Worm (Caenorhabditis elegans): ENCODE results near the gene dct-18.

DNA sequence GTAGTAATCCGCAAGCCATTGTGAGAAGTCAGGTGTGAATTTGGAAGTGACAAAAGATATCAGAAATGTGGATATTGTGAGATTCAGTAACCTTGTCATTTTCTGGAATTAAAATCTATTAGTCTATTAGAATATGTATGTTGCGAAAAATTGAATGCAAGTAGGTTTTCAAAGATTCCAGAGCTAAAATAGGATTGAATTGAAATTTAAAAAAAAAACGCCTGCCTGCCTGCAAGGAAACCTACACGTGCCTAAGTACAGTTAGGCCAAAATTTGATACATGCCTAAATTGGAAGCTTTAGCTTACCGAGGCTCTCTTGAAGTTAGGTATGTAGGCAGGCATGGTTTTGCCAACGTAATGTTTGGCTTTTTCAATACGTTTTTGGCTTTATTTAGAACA lies 3.6 kb downstream of the dct-18 start, which contains the start of gene lips-9:
- TF ChIP-seq nhr-12 (tag; optimal IDR thresholded peaks at IDR 0.05), result no peak
- TF ChIP-seq nhr-237 (tag; optimal IDR thresholded peaks at IDR 0.05), result no peak
- TF ChIP-seq unc-39 (tag; optimal IDR thresholded peaks at IDR 0.05), result no peak
- no peak for TF ChIP-seq nhr-76 (tag; optimal IDR thresholded peaks at IDR 0.05)
- TF ChIP-seq nhr-2 (tag; optimal IDR thresholded peaks at IDR 0.05), result no peak
- TF ChIP-seq ceh-83 (GFP tag; optimal IDR thresholded peaks at IDR 0.05), result no peak
- no peak for TF ChIP-seq blmp-1 (tag; optimal IDR thresholded peaks at IDR 0.05)
- TF ChIP-seq pha-4 (tag; optimal IDR thresholded peaks at IDR 0.05), result no peak
- no peak for TF ChIP-seq cnd-1 (tag; optimal IDR thresholded peaks at IDR 0.05)
- TF ChIP-seq mep-1 (tag; optimal IDR thresholded peaks at IDR 0.05), result no peak
- TF ChIP-seq mls-2 (tag; optimal IDR thresholded peaks at IDR 0.05), result no peak
- no peak for TF ChIP-seq lin-13 (tag; optimal IDR thresholded peaks at IDR 0.05)
- TF ChIP-seq lsy-2 (tag; optimal IDR thresholded peaks at IDR 0.05), result no peak

Data from whole organism, mixed stage, embryonic.